Worm (Caenorhabditis elegans) whole organism, mixed stage, embryonic: ENCODE measurements around the gene sup-1.

Source experiments
- blmp-1 ChIP-seq: fragments of 150-350 bp; optimal IDR thresholded peaks from 2 replicates; lab custom pipeline; 2014; ENCODE audit warnings: missing biosample characterization, missing genetic modification characterization
- ceh-39 ChIP-seq: fragments of 150-350 bp; optimal IDR thresholded peaks from 2 replicates; lab custom pipeline; 2014; ENCODE audit warnings: missing biosample characterization, missing genetic modification characterization
- ceh-43 ChIP-seq: fragments of 200-800 bp; sonication (Bioruptor generic); optimal IDR thresholded peaks from 2 replicates; lab custom pipeline; 2018; ENCODE audit warnings: mild to moderate bottlenecking, missing genetic modification characterization, moderate library complexity, missing compliant biosample characterization
- ceh-83 ChIP-seq: fragments of 200-800 bp; sonication (Bioruptor generic); optimal IDR thresholded peaks from 2 replicates; lab custom pipeline; 2018; ENCODE audit warnings: mild to moderate bottlenecking, missing genetic modification characterization, missing compliant biosample characterization
- ces-1 ChIP-seq: fragments of 150-350 bp; optimal IDR thresholded peaks from 2 replicates; lab custom pipeline; 2014; ENCODE audit warnings: missing biosample characterization, missing genetic modification reagents, missing genetic modification characterization
- elt-1 ChIP-seq: sonication (generic microtip); optimal IDR thresholded peaks from 2 replicates; lab custom pipeline; 2017; ENCODE audit warnings: missing genetic modification characterization, mild to moderate bottlenecking, missing compliant biosample characterization, antibody characterized with exemption, moderate library complexity, borderline replicate concordance; ENCODE audit not compliant: insufficient read depth
- flh-1 ChIP-seq: fragments of 200-800 bp; sonication (Bioruptor generic); optimal IDR thresholded peaks from 2 replicates; lab custom pipeline; 2018; ENCODE audit warnings: mild to moderate bottlenecking, missing genetic modification characterization, moderate library complexity, missing compliant biosample characterization
- ham-2 ChIP-seq: fragments of 200-800 bp; sonication (Bioruptor generic); optimal IDR thresholded peaks from 2 replicates; lab custom pipeline; 2018; ENCODE audit warnings: mild to moderate bottlenecking, missing genetic modification characterization, missing compliant biosample characterization
- hlh-1 ChIP-seq: fragments of 150-350 bp; optimal IDR thresholded peaks from 2 replicates; lab custom pipeline; 2014; ENCODE audit warnings: missing biosample characterization, missing genetic modification reagents, missing genetic modification characterization
- lin-13 ChIP-seq: fragments of 150-350 bp; optimal IDR thresholded peaks from 2 replicates; lab custom pipeline; 2014; ENCODE audit warnings: missing biosample characterization, missing genetic modification characterization
- lin-32 ChIP-seq: fragments of 200-800 bp; sonication (Bioruptor generic); optimal IDR thresholded peaks from 2 replicates; lab custom pipeline; 2018; ENCODE audit warnings: mild to moderate bottlenecking, missing genetic modification characterization, missing compliant biosample characterization
- lsy-2 ChIP-seq: fragments of 150-350 bp; optimal IDR thresholded peaks from 2 replicates; lab custom pipeline; 2014; ENCODE audit warnings: missing biosample characterization, missing genetic modification characterization
- mab-5 ChIP-seq: fragments of 150-350 bp; optimal IDR thresholded peaks from 2 replicates; lab custom pipeline; 2014; ENCODE audit warnings: missing biosample characterization, missing genetic modification characterization
- mep-1 ChIP-seq: fragments of 150-350 bp; optimal IDR thresholded peaks from 2 replicates; lab custom pipeline; 2017; ENCODE audit warnings: missing biosample characterization, missing genetic modification reagents, missing genetic modification characterization, inconsistent platforms
- mls-2 ChIP-seq: sonication (generic microtip); optimal IDR thresholded peaks from 2 replicates; lab custom pipeline; 2016; ENCODE audit warnings: mild to moderate bottlenecking, missing genetic modification characterization, moderate library complexity, missing compliant biosample characterization
- nhr-12 ChIP-seq: fragments of 150-350 bp; optimal IDR thresholded peaks from 2 replicates; lab custom pipeline; 2014; ENCODE audit warnings: missing biosample characterization, missing genetic modification characterization
- nhr-2 ChIP-seq: fragments of 150-350 bp; optimal IDR thresholded peaks from 2 replicates; lab custom pipeline; 2014; ENCODE audit warnings: missing biosample characterization, missing genetic modification characterization
- nhr-237 ChIP-seq: fragments of 150-350 bp; optimal IDR thresholded peaks from 2 replicates; lab custom pipeline; 2014; ENCODE audit warnings: missing biosample characterization, missing genetic modification characterization
- nhr-28 ChIP-seq: fragments of 150-350 bp; optimal IDR thresholded peaks from 2 replicates; lab custom pipeline; 2014; ENCODE audit warnings: missing biosample characterization, missing genetic modification characterization
- nhr-76 ChIP-seq: sonication (generic microtip); optimal IDR thresholded peaks from 2 replicates; lab custom pipeline; 2017; ENCODE audit warnings: missing biosample characterization, missing genetic modification characterization
- sem-2 ChIP-seq: fragments of 200-800 bp; sonication (Bioruptor generic); optimal IDR thresholded peaks from 2 replicates; lab custom pipeline; 2018; ENCODE audit warnings: mild to moderate bottlenecking, missing genetic modification characterization, missing compliant biosample characterization
- snpc-4 ChIP-seq: fragments of 150-350 bp; optimal IDR thresholded peaks from 2 replicates; lab custom pipeline; 2014; ENCODE audit warnings: missing biosample characterization, missing genetic modification characterization
- sptf-1 ChIP-seq: sonication (generic microtip); optimal IDR thresholded peaks from 2 replicates; lab custom pipeline; 2017; ENCODE audit warnings: mild to moderate bottlenecking, missing genetic modification characterization, moderate library complexity, missing compliant biosample characterization
- unc-120 ChIP-seq: sonication (generic microtip); optimal IDR thresholded peaks from 2 replicates; lab custom pipeline; 2017; ENCODE audit warnings: missing genetic modification characterization, missing compliant biosample characterization; ENCODE audit not compliant: poor library complexity, severe bottlenecking
- unc-62 ChIP-seq: fragments of 150-350 bp; optimal IDR thresholded peaks from 2 replicates; lab custom pipeline; 2014; ENCODE audit warnings: missing biosample characterization, missing genetic modification reagents, missing genetic modification characterization
- zip-8 ChIP-seq: fragments of 150-350 bp; optimal IDR thresholded peaks from 2 replicates; lab custom pipeline; 2014; ENCODE audit warnings: missing biosample characterization, missing genetic modification characterization
- ztf-11 ChIP-seq: fragments of 150-350 bp; optimal IDR thresholded peaks from 2 replicates; lab custom pipeline; 2014; ENCODE audit warnings: missing biosample characterization, missing genetic modification characterization

sup-1 gene

ce11 chrIII:11704377-11704978, 32.9 kb downstream of the sup-1 start:
- TF ChIP-seq nhr-12 (tag; lab: Kevin White, UChicago) = no peak
- TF ChIP-seq mep-1 (tag; lab: Kevin White, UChicago) = no peak
- no peak for TF ChIP-seq sem-2 (GFP tag; lab: Kevin White, UChicago)
- peak; percentile 20 for TF ChIP-seq sptf-1 (tag; lab: Kevin White, UChicago)

ce11 chrIII:11703776-11704093, 33.7 kb downstream of the sup-1 start, which contains the start of gene col-95:
Gene col-95 (plus strand): TSS chrIII:11703994.
- TF ChIP-seq lin-13 (tag; lab: Kevin White, UChicago) (no peak), lin-32 (GFP tag; lab: Kevin White, UChicago) (no peak), nhr-76 (tag; lab: Kevin White, UChicago) (no peak), ces-1 (GFP tag; lab: Kevin White, UChicago) (no peak)

ce11 chrIII:11703006-11703775, 34.2 kb downstream of the sup-1 start:
- TF ChIP-seq sptf-1 (tag; lab: Kevin White, UChicago) = no peak
- TF ChIP-seq sem-2 (GFP tag; lab: Kevin White, UChicago) = no peak
- no peak for TF ChIP-seq unc-120 (tag; lab: Kevin White, UChicago)
- no peak for TF ChIP-seq zip-8 (tag; lab: Kevin White, UChicago)
- TF ChIP-seq nhr-237 (tag; lab: Kevin White, UChicago) = no peak
- no peak for TF ChIP-seq mep-1 (tag; lab: Kevin White, UChicago)
- TF ChIP-seq ham-2 (GFP tag; lab: Kevin White, UChicago) = no peak
- TF ChIP-seq ceh-83 = no peak
- no peak for TF ChIP-seq elt-1
- no peak for TF ChIP-seq ztf-11 (tag; lab: Kevin White, UChicago)
- TF ChIP-seq hlh-1 (tag; lab: Kevin White, UChicago) = no peak
- TF ChIP-seq ceh-43 (GFP tag; lab: Kevin White, UChicago) = no peak
- TF ChIP-seq ces-1 (GFP tag; lab: Kevin White, UChicago) = no peak
- TF ChIP-seq blmp-1 (tag; lab: Kevin White, UChicago) = no peak
- TF ChIP-seq nhr-12 (tag; lab: Kevin White, UChicago) = no peak
- no peak for TF ChIP-seq unc-62 (GFP tag; lab: Kevin White, UChicago)
- TF ChIP-seq, all 35 proteins: peak for 0

ce11 chrIII:11701863-11702262, 35.6 kb downstream of the sup-1 start:
- TF ChIP-seq nhr-237 (tag; lab: Kevin White, UChicago) = no peak
- no peak for TF ChIP-seq unc-120 (tag; lab: Kevin White, UChicago)
- no peak for TF ChIP-seq zip-8 (tag; lab: Kevin White, UChicago)
- TF ChIP-seq mls-2 (tag; lab: Kevin White, UChicago) = peak; percentile 5
- TF ChIP-seq lin-32 (GFP tag; lab: Kevin White, UChicago) = no peak
- TF ChIP-seq flh-1 (GFP tag; lab: Kevin White, UChicago) = no peak
- no peak for TF ChIP-seq snpc-4
- no peak for TF ChIP-seq nhr-28 (tag; lab: Kevin White, UChicago)
- peak; percentile 53 for TF ChIP-seq sptf-1 (tag; lab: Kevin White, UChicago)
- TF ChIP-seq nhr-76 (tag; lab: Kevin White, UChicago) = no peak
- no peak for TF ChIP-seq lin-13 (tag; lab: Kevin White, UChicago)
- TF ChIP-seq lsy-2 (tag; lab: Kevin White, UChicago) = no peak

- TF ChIP-seq unc-120 (tag; lab: Kevin White, UChicago) (no peak), ceh-43 (GFP tag; lab: Kevin White, UChicago) (no peak), nhr-12 (tag; lab: Kevin White, UChicago) (no peak), nhr-2 (tag; lab: Kevin White, UChicago) (no peak)
These were observed 37.5 kb downstream of the sup-1 start, which contains the start of gene pqn-84 for ce11 chrIII:11699959-11700358. Gene pqn-84 (plus strand): TSS chrIII:11700259.

- TF ChIP-seq mab-5 (tag; lab: Kevin White, UChicago) = no peak
- TF ChIP-seq ceh-39 (tag; lab: Kevin White, UChicago) = no peak
- TF ChIP-seq lin-13 (tag; lab: Kevin White, UChicago) = no peak
These were observed 38.9 kb downstream of the sup-1 start, which contains the start of gene Y41C4A.7 for ce11 chrIII:11698569-11698968. Gene Y41C4A.7 (plus strand): TSS chrIII:11698869.
